Worm (Caenorhabditis elegans) whole organism, young adult: Measurements from ENCODE around the gene nhr-118.
A peak's percentile ranks its signal among the peaks of the same experiment; 100 is the strongest.

ENCODE experiments used
- B0019.2 ChIP-seq: fragments of 200-800 bp; sonication (Bioruptor generic); conservative IDR thresholded peaks from 2 replicates; pipeline ENCODE4 v1.3.6; 2022; ENCODE audit warnings: missing genetic modification reagents, missing genetic modification characterization, missing compliant biosample characterization
- B0261.1 ChIP-seq: sonication (generic microtip); optimal IDR thresholded peaks from 2 replicates; lab custom pipeline; 2016; ENCODE audit warnings: mild to moderate bottlenecking, missing genetic modification characterization, moderate library complexity, missing compliant biosample characterization
- D2030.7 ChIP-seq: fragments of 200-800 bp; sonication (Bioruptor generic); IDR thresholded peaks from 2 replicates; pipeline ENCODE4 v1.3.6; 2022; ENCODE audit warnings: missing genetic modification reagents, missing genetic modification characterization, missing compliant biosample characterization
- F10E7.11 ChIP-seq: sonication (generic microtip); optimal IDR thresholded peaks from 2 replicates; lab custom pipeline; 2017; ENCODE audit warnings: mild to moderate bottlenecking, missing genetic modification characterization, moderate library complexity, missing compliant biosample characterization
- F33H1.4 ChIP-seq: fragments of 200-800 bp; sonication (Bioruptor generic); IDR thresholded peaks from 2 replicates; pipeline ENCODE4 v1.3.6; 2022; ENCODE audit warnings: missing genetic modification reagents, missing genetic modification characterization, missing compliant biosample characterization
- K11D2.4 ChIP-seq: fragments of 200-800 bp; sonication (Bioruptor generic); IDR thresholded peaks from 2 replicates; pipeline ENCODE4 v1.3.6; 2022; ENCODE audit warnings: missing genetic modification reagents, missing genetic modification characterization, missing compliant biosample characterization
- Y56A3A.18 ChIP-seq: fragments of 200-800 bp; sonication (Bioruptor generic); IDR thresholded peaks from 2 replicates; pipeline ENCODE4 v1.3.6; 2022; ENCODE audit warnings: missing genetic modification reagents, missing genetic modification characterization, missing compliant biosample characterization
- Y79H2A.3 ChIP-seq: fragments of 200-800 bp; sonication (Bioruptor generic); conservative IDR thresholded peaks from 2 replicates; pipeline ENCODE4 v1.3.6; 2022; ENCODE audit warnings: missing genetic modification reagents, missing genetic modification characterization, missing compliant biosample characterization
- aptf-3 ChIP-seq: fragments of 200-800 bp; sonication (Bioruptor generic); IDR thresholded peaks from 2 replicates; pipeline ENCODE4 v1.3.6; 2022; ENCODE audit warnings: missing genetic modification characterization, missing compliant biosample characterization
- atf-7 ChIP-seq: sonication (generic microtip); optimal IDR thresholded peaks from 2 replicates; lab custom pipeline; 2017; ENCODE audit warnings: mild to moderate bottlenecking, missing genetic modification characterization, missing compliant biosample characterization
- athp-1 ChIP-seq: sonication (generic microtip); optimal IDR thresholded peaks from 2 replicates; lab custom pipeline; 2017; ENCODE audit warnings: mild to moderate bottlenecking, missing genetic modification characterization, missing compliant biosample characterization
- attf-3 ChIP-seq: fragments of 200-800 bp; sonication (Bioruptor generic); conservative IDR thresholded peaks from 2 replicates; pipeline ENCODE4 v1.3.6; 2022; ENCODE audit warnings: missing genetic modification reagents, missing genetic modification characterization, missing compliant biosample characterization
- bed-2 ChIP-seq: fragments of 200-800 bp; sonication (Bioruptor generic); IDR thresholded peaks from 2 replicates; pipeline ENCODE4 v1.3.6; 2022; ENCODE audit warnings: missing genetic modification reagents, missing genetic modification characterization, missing compliant biosample characterization
- cebp-1 ChIP-seq, 2 experiments: fragments of 200-800 bp in 1 of 2; sonication (Bioruptor generic) in 1 of 2; sonication (generic microtip) in 1 of 2; IDR thresholded peaks in 1 of 2; optimal IDR thresholded peaks in 1 of 2; 2 replicates each; pipeline versions ENCODE4 v1.3.6 to Lab custom; 2017 to 2022; ENCODE audit warnings: missing compliant biosample characterization in 2 of 2, missing genetic modification characterization in 2 of 2, mild to moderate bottlenecking in 1 of 2, missing genetic modification reagents in 1 of 2, moderate library complexity in 1 of 2
- ceh-100 ChIP-seq: fragments of 200-800 bp; sonication (Bioruptor generic); IDR thresholded peaks from 2 replicates; pipeline ENCODE4 v1.3.6; 2022; ENCODE audit warnings: missing genetic modification reagents, missing genetic modification characterization, missing compliant biosample characterization
- ceh-91 ChIP-seq: fragments of 200-800 bp; sonication (Bioruptor generic); IDR thresholded peaks from 2 replicates; pipeline ENCODE4 v1.3.6; 2022; ENCODE audit warnings: missing genetic modification reagents, missing genetic modification characterization, missing compliant biosample characterization
- chd-7 ChIP-seq: sonication (generic microtip); optimal IDR thresholded peaks from 2 replicates; lab custom pipeline; 2016; ENCODE audit warnings: mild to moderate bottlenecking, missing genetic modification characterization, moderate library complexity, missing compliant biosample characterization
- dox-1 ChIP-seq: fragments of 200-800 bp; sonication (Bioruptor generic); IDR thresholded peaks from 2 replicates; pipeline ENCODE4 v1.3.6; 2022; ENCODE audit warnings: missing genetic modification reagents, missing genetic modification characterization, missing compliant biosample characterization
- dpl-1 ChIP-seq: fragments of 150-350 bp; optimal IDR thresholded peaks from 2 replicates; lab custom pipeline; 2014; ENCODE audit warnings: missing biosample characterization, missing genetic modification reagents, missing genetic modification characterization
- egrh-3 ChIP-seq: fragments of 200-800 bp; sonication (Bioruptor generic); IDR thresholded peaks from 2 replicates; pipeline ENCODE4 v1.3.6; 2022; ENCODE audit warnings: missing genetic modification reagents, missing genetic modification characterization, missing compliant biosample characterization
- him-1 ChIP-seq: sonication (generic microtip); optimal IDR thresholded peaks from 2 replicates; lab custom pipeline; 2016; ENCODE audit warnings: missing genotype, missing genetic modification reagents, missing genetic modification characterization, missing compliant biosample characterization
- hmg-1.2 ChIP-seq: fragments of 200-800 bp; sonication (Bioruptor generic); IDR thresholded peaks from 2 replicates; pipeline ENCODE4 v1.3.6; 2022; ENCODE audit warnings: missing genetic modification reagents, missing genetic modification characterization, missing compliant biosample characterization
- hsf-1 ChIP-seq: fragments of 200-800 bp; sonication (Bioruptor generic); IDR thresholded peaks from 2 replicates; pipeline ENCODE4 v1.3.6; 2022; ENCODE audit warnings: missing genetic modification reagents, missing genetic modification characterization, missing compliant biosample characterization
- lag-1 ChIP-seq: fragments of 200-800 bp; sonication (Bioruptor generic); IDR thresholded peaks from 2 replicates; pipeline ENCODE4 v1.3.6; 2022; ENCODE audit warnings: missing genetic modification reagents, missing genetic modification characterization, missing compliant biosample characterization
- let-607 ChIP-seq, 2 experiments: fragments of 200-800 bp in 1 of 2; sonication (Bioruptor generic) in 1 of 2; sonication (generic microtip) in 1 of 2; optimal IDR thresholded peaks; 2 replicates each; lab custom pipeline; 2016 to 2018; ENCODE audit warnings: mild to moderate bottlenecking in 2 of 2, missing compliant biosample characterization in 2 of 2, missing genetic modification characterization in 2 of 2, moderate library complexity in 2 of 2, missing genotype in 1 of 2
- lin-35 ChIP-seq, 3 experiments: fragments of 150-350 bp in 2 of 3; sonication (generic microtip) in 1 of 3; optimal IDR thresholded peaks; 2 replicates each; lab custom pipeline; 2014 to 2018; ENCODE audit warnings: missing biosample characterization in 3 of 3, missing genetic modification characterization in 3 of 3, missing genetic modification reagents in 3 of 3
- lin-40 ChIP-seq: sonication (generic microtip); optimal IDR thresholded peaks from 2 replicates; lab custom pipeline; 2016; ENCODE audit warnings: missing genetic modification characterization, mild to moderate bottlenecking, missing compliant biosample characterization, missing genotype, missing genetic modification reagents
- lin-54 ChIP-seq: fragments of 200-800 bp; sonication (Bioruptor generic); optimal IDR thresholded peaks from 2 replicates; lab custom pipeline; 2018; ENCODE audit warnings: mild to moderate bottlenecking, missing genetic modification characterization, missing compliant biosample characterization
- lsl-1 ChIP-seq: fragments of 200-800 bp; sonication (Bioruptor generic); optimal IDR thresholded peaks from 2 replicates; lab custom pipeline; 2018; ENCODE audit warnings: mild to moderate bottlenecking, missing genetic modification characterization, moderate library complexity, missing compliant biosample characterization
- lsy-27 ChIP-seq: sonication (generic microtip); optimal IDR thresholded peaks from 2 replicates; lab custom pipeline; 2017; ENCODE audit warnings: missing genetic modification characterization, mild to moderate bottlenecking, missing compliant biosample characterization, antibody characterized with exemption, missing genotype, borderline replicate concordance; ENCODE audit not compliant: insufficient read depth
- madf-10 ChIP-seq: sonication (generic microtip); optimal IDR thresholded peaks from 2 replicates; lab custom pipeline; 2016; ENCODE audit warnings: mild to moderate bottlenecking, missing genetic modification characterization, missing compliant biosample characterization
- madf-6 ChIP-seq: fragments of 200-800 bp; sonication (Bioruptor generic); IDR thresholded peaks from 2 replicates; pipeline ENCODE4 v1.3.6; 2022; ENCODE audit warnings: missing genetic modification reagents, missing genetic modification characterization, missing compliant biosample characterization
- madf-8 ChIP-seq: fragments of 200-800 bp; sonication (Bioruptor generic); conservative IDR thresholded peaks from 2 replicates; pipeline ENCODE4 v1.3.6; 2022; ENCODE audit warnings: missing genetic modification reagents, missing genetic modification characterization, missing compliant biosample characterization
- mcd-1 ChIP-seq: fragments of 200-800 bp; sonication (Bioruptor generic); IDR thresholded peaks from 2 replicates; pipeline ENCODE4 v1.3.6; 2022; ENCODE audit warnings: missing genetic modification reagents, missing genetic modification characterization, missing compliant biosample characterization
- mes-4 ChIP-seq: sonication (generic microtip); optimal IDR thresholded peaks from 2 replicates; lab custom pipeline; 2016; ENCODE audit warnings: missing genotype, missing genetic modification characterization, missing compliant biosample characterization
- rec-8 ChIP-seq, 2 experiments: sonication (generic microtip); optimal IDR thresholded peaks; 2 replicates each; lab custom pipeline; 2016; ENCODE audit warnings: mild to moderate bottlenecking in 2 of 2, missing genetic modification characterization in 2 of 2, missing genetic modification reagents in 2 of 2, missing genotype in 2 of 2, missing biosample characterization in 1 of 2, missing compliant biosample characterization in 1 of 2, moderate library complexity in 1 of 2
- repo-1 ChIP-seq: sonication (generic microtip); optimal IDR thresholded peaks from 2 replicates; lab custom pipeline; 2017; ENCODE audit warnings: mild to moderate bottlenecking, missing genetic modification characterization, missing compliant biosample characterization
- rpc-1 ChIP-seq, 2 experiments: fragments of 150-350 bp in 1 of 2; sonication (generic microtip) in 1 of 2; optimal IDR thresholded peaks; 2 replicates each; lab custom pipeline; 2014 to 2018; ENCODE audit warnings: missing biosample characterization in 1 of 2, missing genetic modification characterization in 1 of 2, missing genetic modification reagents in 1 of 2, missing genotype in 1 of 2
- tbx-9 ChIP-seq: sonication (generic microtip); optimal IDR thresholded peaks from 2 replicates; lab custom pipeline; 2016; ENCODE audit warnings: borderline replicate concordance, missing genetic modification characterization, inconsistent platforms, missing compliant biosample characterization
- tlf-1 ChIP-seq: fragments of 200-800 bp; sonication (Bioruptor generic); optimal IDR thresholded peaks from 2 replicates; lab custom pipeline; 2018; ENCODE audit warnings: mild to moderate bottlenecking, missing genetic modification characterization, missing compliant biosample characterization
- unc-62 ChIP-seq: fragments of 150-350 bp; optimal IDR thresholded peaks from 2 replicates; lab custom pipeline; 2014; ENCODE audit warnings: missing biosample characterization, missing genetic modification reagents, missing genetic modification characterization
- zfh-2 ChIP-seq: fragments of 200-800 bp; sonication (Bioruptor generic); conservative IDR thresholded peaks from 2 replicates; pipeline ENCODE4 v1.3.6; 2022; ENCODE audit warnings: missing genetic modification reagents, missing genetic modification characterization, missing compliant biosample characterization
- ztf-18 ChIP-seq: sonication (generic microtip); optimal IDR thresholded peaks from 2 replicates; lab custom pipeline; 2016; ENCODE audit warnings: missing genotype, mild to moderate bottlenecking, missing genetic modification characterization, missing compliant biosample characterization
- ztf-28 ChIP-seq: fragments of 200-800 bp; sonication (Bioruptor generic); IDR thresholded peaks from 2 replicates; pipeline ENCODE4 v1.3.6; 2022; ENCODE audit warnings: missing genetic modification reagents, missing genetic modification characterization, missing compliant biosample characterization

nhr-118 gene

DNA sequence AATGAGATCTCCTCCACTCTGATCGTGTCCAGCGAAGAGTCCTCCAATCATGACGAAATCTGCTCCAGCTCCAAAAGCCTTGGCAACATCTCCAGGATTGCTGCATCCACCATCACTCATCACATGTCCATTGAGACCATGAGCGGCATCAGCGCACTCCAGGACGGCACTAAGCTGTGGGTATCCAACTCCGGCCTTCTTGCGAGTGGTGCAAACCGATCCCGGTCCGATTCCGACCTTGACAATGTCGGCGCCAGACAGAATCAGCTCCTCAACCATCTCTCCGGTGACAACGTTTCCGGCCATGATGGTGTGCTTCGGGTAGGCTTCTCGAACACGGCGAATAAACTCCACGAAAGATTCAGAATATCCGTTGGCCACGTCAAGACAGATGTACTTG is 37.1 kb upstream of the nhr-118 start:
- TF ChIP-seq tlf-1 (GFP tag; lab: Kevin White, UChicago) (no peak), zfh-2 (peak; percentile 68)

DNA sequence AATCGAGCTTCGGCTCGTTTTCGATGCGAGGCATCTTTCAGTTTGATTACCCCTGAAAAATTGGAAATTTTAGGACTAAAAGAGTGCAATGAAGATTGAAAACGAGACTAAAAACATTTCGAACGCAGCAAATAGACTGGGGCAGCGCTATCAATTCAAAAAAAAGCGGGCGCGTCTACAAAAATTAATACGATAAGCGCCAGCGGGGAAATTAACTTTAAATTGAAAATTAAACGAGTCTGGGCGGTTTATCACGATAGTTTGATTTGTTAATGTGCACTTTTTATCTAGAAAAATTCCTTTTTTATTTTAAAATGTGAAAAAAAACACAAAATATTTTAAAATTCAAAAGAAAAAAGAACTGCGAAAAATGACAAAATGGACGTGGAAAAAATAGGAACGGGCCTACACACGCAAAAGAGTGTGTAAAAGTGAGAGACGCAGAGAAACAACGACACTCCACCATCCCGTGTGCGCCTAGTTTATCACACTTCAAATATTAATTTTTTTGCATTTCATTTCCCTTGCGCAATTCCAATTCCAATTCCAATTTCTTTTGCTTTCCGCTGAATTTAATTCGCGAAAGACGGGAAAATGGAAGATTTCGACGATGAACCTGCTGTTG is 36.2 kb upstream of the nhr-118 start, which contains the start of the genes gmpr-1 and fipp-1:
Gene gmpr-1, minus strand, starts transcription at position 75 of the 625 bp plus-strand sequence.
Gene fipp-1, plus strand, starts transcription at position 499 of the 625 bp plus-strand sequence.
- TF ChIP-seq bed-2 (no peak), lsy-27 (tag; lab: Kevin White, UChicago) (no peak), let-607 (tag; optimal IDR thresholded peaks at IDR 0.05; lab: Kevin White, UChicago) (no peak), D2030.7 (GFP tag; lab: Robert Waterston, UW) (peak; percentile 58; the same call in 1 of the 2 replicates), rec-8 (tag; optimal IDR thresholded peaks at IDR 0.05; lab: Kevin White, UChicago) (no peak), Y56A3A.18 (GFP tag; lab: Robert Waterston, UW) (no peak), madf-8 (GFP tag; lab: Robert Waterston, UW) (peak; percentile 85), him-1 (tag; lab: Kevin White, UChicago) (no peak), K11D2.4 (GFP tag; lab: Robert Waterston, UW) (no peak), cebp-1 (GFP tag; IDR thresholded peaks at IDR 0.05; lab: Robert Waterston, UW) (no peak), cebp-1 (tag; optimal IDR thresholded peaks at IDR 0.05; lab: Kevin White, UChicago) (peak; percentile 16), madf-10 (no peak), lin-54 (GFP tag; lab: Kevin White, UChicago) (peak; percentile 32), B0261.1 (tag; lab: Kevin White, UChicago) (no peak), mcd-1 (GFP tag; lab: Robert Waterston, UW) (peak; percentile 53; the same call in 1 of the 2 replicates), athp-1 (tag; lab: Kevin White, UChicago) (peak; percentile 10), F33H1.4 (peak; percentile 46), B0019.2 (GFP tag; lab: Robert Waterston, UW) (no peak), lin-35 (GFP tag; optimal IDR thresholded peaks at IDR 0.05; lab: Kevin White, UChicago) (peak in 1 of 3 experiments; percentile 55), ztf-18 (tag; lab: Kevin White, UChicago) (no peak), tlf-1 (GFP tag; lab: Kevin White, UChicago) (peak; percentile 36), ceh-100 (GFP tag; lab: Robert Waterston, UW) (no peak), hsf-1 (GFP tag; lab: Robert Waterston, UW) (no peak), lag-1 (no peak), Y79H2A.3 (GFP tag; lab: Robert Waterston, UW) (no peak), egrh-3 (GFP tag; lab: Robert Waterston, UW) (no peak), F10E7.11 (tag; lab: Kevin White, UChicago) (no peak), repo-1 (tag; lab: Kevin White, UChicago) (no peak), lsl-1 (peak; percentile 63), dox-1 (0 out of 2 replicates have a peak, but pooled peaks have one; percentile 42), mes-4 (tag; lab: Kevin White, UChicago) (no peak), dpl-1 (GFP tag; lab: Kevin White, UChicago) (peak; percentile 58), ceh-91 (GFP tag; lab: Robert Waterston, UW) (peak; percentile 60; the same call in 1 of the 2 replicates), atf-7 (no peak), attf-3 (peak; percentile 97), rpc-1 (optimal IDR thresholded peaks at IDR 0.05; lab: Kevin White, UChicago) (no peak), rpc-1 (tag; optimal IDR thresholded peaks at IDR 0.05; lab: Kevin White, UChicago) (no peak), chd-7 (tag; lab: Kevin White, UChicago) (no peak), tbx-9 (tag; lab: Kevin White, UChicago) (no peak), unc-62 (no peak), lin-40 (tag; lab: Kevin White, UChicago) (no peak), aptf-3 (no peak), hmg-1.2 (peak; percentile 99), madf-6 (peak; percentile 89), ztf-28 (GFP tag; lab: Robert Waterston, UW) (no peak)
